Worm (Caenorhabditis elegans) whole organism, L1 larva: ENCODE data around the gene ttr-53.

Experiments
- ces-1 ChIP-seq: fragments of 150-350 bp; optimal IDR thresholded peaks from 2 replicates; lab custom pipeline; 2014; ENCODE audit warnings: missing biosample characterization, missing genetic modification reagents, missing genetic modification characterization
- mep-1 ChIP-seq: fragments of 150-350 bp; optimal IDR thresholded peaks from 2 replicates; lab custom pipeline; 2014; ENCODE audit warnings: missing biosample characterization, missing genetic modification characterization
- nhr-20 ChIP-seq: sonication (generic microtip); optimal IDR thresholded peaks from 2 replicates; lab custom pipeline; 2016; ENCODE audit warnings: mild to moderate bottlenecking, missing genetic modification characterization, missing compliant biosample characterization
- nhr-237 ChIP-seq: fragments of 150-350 bp; optimal IDR thresholded peaks from 2 replicates; lab custom pipeline; 2014; ENCODE audit warnings: missing biosample characterization, missing genetic modification characterization

The ttr-53 gene

DNA sequence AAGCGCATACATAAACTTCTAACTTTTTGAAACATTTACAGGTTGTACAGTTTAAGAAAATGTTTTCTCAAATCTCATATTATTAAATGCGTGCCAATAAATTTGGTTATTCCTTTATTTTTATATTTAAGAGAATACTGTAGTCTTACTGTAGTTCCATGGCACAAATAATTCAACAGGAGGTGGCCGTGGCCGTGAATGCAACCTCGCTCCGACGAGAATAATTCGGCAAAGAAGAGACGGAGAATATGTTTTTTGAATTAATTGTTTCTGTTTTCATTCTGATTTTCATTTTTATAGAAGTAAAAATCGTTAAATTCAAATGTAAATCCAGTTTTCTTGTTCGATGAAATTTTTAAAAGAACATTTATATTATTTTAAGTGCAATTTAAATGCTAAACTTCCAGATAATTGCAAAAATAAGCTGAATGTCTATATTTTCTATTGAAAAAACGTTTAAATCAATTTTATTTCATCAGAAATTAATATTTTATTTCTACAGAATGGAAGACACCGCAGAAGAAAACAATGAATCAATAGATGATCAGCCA is 39.6 kb downstream of the ttr-53 start, which contains the start of gene gon-4 (continued):
- TF ChIP-seq nhr-237: no peak
- no peak for TF ChIP-seq nhr-20 (tag; lab: Kevin White, UChicago)
- TF ChIP-seq ces-1 (GFP tag; lab: Kevin White, UChicago): no peak

DNA sequence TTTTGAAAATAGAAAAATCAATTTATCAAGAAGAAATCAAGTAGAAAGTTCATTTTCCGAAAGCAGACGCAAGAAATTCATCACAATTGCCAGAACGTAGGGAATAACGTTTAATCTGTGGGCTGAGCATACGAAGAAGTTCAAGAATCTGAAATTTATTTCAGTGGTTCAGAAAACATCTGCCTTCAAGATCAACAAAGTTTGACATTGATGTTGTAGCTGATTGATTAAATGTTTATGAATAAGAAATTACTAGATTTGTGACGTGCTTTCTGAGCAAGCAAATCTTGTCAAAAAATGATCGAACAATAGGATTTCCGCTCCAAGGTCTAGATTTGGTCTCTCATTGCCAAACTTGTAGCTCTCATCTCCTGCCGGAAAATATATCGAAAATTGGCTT is 48.3 kb downstream of the ttr-53 start, which contains the start of gene K04D7.6:
K04D7.6 (minus strand) TSS at position 101 of the 400 bp plus-strand sequence.
- TF ChIP-seq mep-1: no peak
